Worm (Caenorhabditis elegans): ENCODE results near the gene ttr-6.

DNA sequence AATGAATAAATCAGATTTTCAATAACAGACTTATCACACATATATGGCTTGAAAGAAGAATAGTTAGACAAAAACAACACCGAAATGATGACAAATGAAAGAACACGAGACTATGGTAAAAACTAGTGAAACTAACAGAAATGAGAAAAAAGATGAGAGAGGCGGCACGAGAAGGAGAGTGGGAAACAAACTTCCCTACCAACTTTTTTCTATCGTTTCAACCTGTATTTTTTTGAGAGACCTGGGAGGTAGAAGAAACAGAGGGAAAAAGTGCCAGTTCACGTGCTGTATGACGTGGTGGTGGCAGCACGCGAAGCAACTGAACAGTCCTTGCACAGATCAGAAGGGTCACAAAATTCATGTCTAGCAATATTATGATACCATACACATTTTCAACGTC lies 45.9 kb upstream of the ttr-6 start:
- TF ChIP-seq ceh-40 (GFP tag; IDR thresholded peaks at IDR 0.05) = no peak
- no peak for TF ChIP-seq ceh-100 (GFP tag; IDR thresholded peaks at IDR 0.05)

Measured in whole organism, young adult.